Worm (Caenorhabditis elegans) whole organism, young adult: ENCODE results near the gene T04B2.8.

ENCODE experiments used
- B0261.1 ChIP-seq: sonication (generic microtip); optimal IDR thresholded peaks from 2 replicates; lab custom pipeline; 2016; ENCODE audit warnings: mild to moderate bottlenecking, missing genetic modification characterization, moderate library complexity, missing compliant biosample characterization
- C06A6.2 ChIP-seq: fragments of 200-800 bp; sonication (Bioruptor generic); conservative IDR thresholded peaks from 2 replicates; pipeline ENCODE4 v1.3.6; 2022; ENCODE audit warnings: missing genetic modification characterization, missing compliant biosample characterization
- cebp-2 ChIP-seq: fragments of 200-800 bp; sonication (Bioruptor generic); IDR thresholded peaks from 2 replicates; pipeline ENCODE4 v1.3.6; 2022; ENCODE audit warnings: missing genetic modification characterization, missing compliant biosample characterization
- hlh-26 ChIP-seq: fragments of 200-800 bp; sonication (Bioruptor generic); conservative IDR thresholded peaks from 2 replicates; pipeline ENCODE4 v1.3.6; 2022; ENCODE audit warnings: missing genetic modification reagents, missing genetic modification characterization, missing compliant biosample characterization
- let-607 ChIP-seq, 2 experiments: fragments of 200-800 bp in 1 of 2; sonication (Bioruptor generic) in 1 of 2; sonication (generic microtip) in 1 of 2; optimal IDR thresholded peaks; 2 replicates each; lab custom pipeline; 2016 to 2018; ENCODE audit warnings: mild to moderate bottlenecking in 2 of 2, missing compliant biosample characterization in 2 of 2, missing genetic modification characterization in 2 of 2, moderate library complexity in 2 of 2, missing genotype in 1 of 2
- lir-1 ChIP-seq: fragments of 200-800 bp; sonication (Bioruptor generic); conservative IDR thresholded peaks from 2 replicates; pipeline ENCODE4 v1.3.6; 2022; ENCODE audit warnings: missing genetic modification reagents, missing genetic modification characterization, missing compliant biosample characterization
- pha-4 ChIP-seq: fragments of 150-350 bp; sonication (generic microtip); optimal IDR thresholded peaks from 2 replicates; lab custom pipeline; 2014; ENCODE audit warnings: missing biosample characterization, missing genetic modification reagents, missing genetic modification characterization
- sptf-2 ChIP-seq: fragments of 200-800 bp; sonication (Bioruptor generic); optimal IDR thresholded peaks from 2 replicates; lab custom pipeline; 2018; ENCODE audit warnings: mild to moderate bottlenecking, missing genetic modification characterization, missing compliant biosample characterization
- zim-3 ChIP-seq: sonication (generic microtip); optimal IDR thresholded peaks from 2 replicates; lab custom pipeline; 2017; ENCODE audit warnings: mild to moderate bottlenecking, missing genetic modification characterization, moderate library complexity, missing compliant biosample characterization

DNA sequence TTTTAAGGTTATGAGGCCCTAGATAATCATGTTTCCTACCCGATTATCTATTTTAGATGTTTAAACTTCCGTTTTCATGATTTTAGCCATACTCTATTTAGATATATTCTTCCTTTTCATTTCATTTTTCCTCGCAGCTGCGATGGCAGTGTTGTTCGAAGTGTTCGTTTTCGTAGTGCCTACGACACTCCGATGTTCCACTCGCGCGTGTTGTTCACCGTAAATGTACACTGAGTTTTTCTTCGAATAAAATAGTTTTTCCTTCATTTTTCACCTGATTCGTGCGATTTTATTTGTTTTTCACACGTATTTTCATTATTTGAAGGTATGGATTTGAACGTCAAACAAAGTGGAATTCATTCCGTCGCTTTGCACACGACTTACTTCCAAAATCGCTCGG lies 45.9 kb upstream of the T04B2.8 start, which contains the start of gene dis-3:
- TF ChIP-seq cebp-2 (GFP tag; lab: Robert Waterston, UW) (no peak), let-607 (tag; optimal IDR thresholded peaks at IDR 0.05; lab: Kevin White, UChicago) (no peak), C06A6.2 (GFP tag; lab: Robert Waterston, UW) (no peak), lir-1 (no peak), B0261.1 (tag; lab: Kevin White, UChicago) (no peak), zim-3 (tag; lab: Kevin White, UChicago) (no peak), pha-4 (no peak), hlh-26 (GFP tag; lab: Robert Waterston, UW) (no peak), sptf-2 (GFP tag; lab: Kevin White, UChicago) (no peak)
